Worm (Caenorhabditis elegans) whole organism, young adult: ENCODE measurements around the gene unc-61.

Experiments
- B0019.2 ChIP-seq: fragments of 200-800 bp; sonication (Bioruptor generic); conservative IDR thresholded peaks from 2 replicates; pipeline ENCODE4 v1.3.6; 2022; ENCODE audit warnings: missing genetic modification reagents, missing genetic modification characterization, missing compliant biosample characterization
- F37B4.10 ChIP-seq: fragments of 200-800 bp; sonication (Bioruptor generic); IDR thresholded peaks from 2 replicates; pipeline ENCODE4 v1.3.6; 2022; ENCODE audit warnings: missing genetic modification characterization, missing compliant biosample characterization
- ceh-40 ChIP-seq: fragments of 200-800 bp; sonication (Bioruptor generic); IDR thresholded peaks from 2 replicates; pipeline ENCODE4 v1.3.6; 2022; ENCODE audit warnings: missing genetic modification characterization, missing compliant biosample characterization
- mes-4 ChIP-seq: sonication (generic microtip); optimal IDR thresholded peaks from 2 replicates; lab custom pipeline; 2016; ENCODE audit warnings: missing genotype, missing genetic modification characterization, missing compliant biosample characterization
- snpc-1.3 ChIP-seq: sonication (generic microtip); optimal IDR thresholded peaks from 2 replicates; lab custom pipeline; 2017; ENCODE audit warnings: missing genetic modification characterization, mild to moderate bottlenecking, missing compliant biosample characterization, antibody characterized with exemption, moderate library complexity, missing genotype, missing genetic modification reagents; ENCODE audit not compliant: insufficient read depth
- sptf-2 ChIP-seq: fragments of 200-800 bp; sonication (Bioruptor generic); optimal IDR thresholded peaks from 2 replicates; lab custom pipeline; 2018; ENCODE audit warnings: mild to moderate bottlenecking, missing genetic modification characterization, missing compliant biosample characterization
- unc-130 ChIP-seq: sonication (generic microtip); optimal IDR thresholded peaks from 2 replicates; lab custom pipeline; 2016; ENCODE audit warnings: missing genetic modification reagents, missing genetic modification characterization, missing compliant biosample characterization
- unc-62 ChIP-seq: fragments of 150-350 bp; optimal IDR thresholded peaks from 2 replicates; lab custom pipeline; 2014; ENCODE audit warnings: missing biosample characterization, missing genetic modification reagents, missing genetic modification characterization
- ztf-25 ChIP-seq: fragments of 200-800 bp; sonication (Bioruptor generic); IDR thresholded peaks from 2 replicates; pipeline ENCODE4 v1.3.6; 2022; ENCODE audit warnings: missing genetic modification reagents, missing genetic modification characterization, missing compliant biosample characterization

- TF ChIP-seq ceh-40 (no peak), mes-4 (tag; lab: Kevin White, UChicago) (no peak), ztf-25 (GFP tag; lab: Robert Waterston, UW) (no peak), snpc-1.3 (tag; lab: Kevin White, UChicago) (no peak), sptf-2 (GFP tag; lab: Kevin White, UChicago) (no peak), unc-130 (no peak), F37B4.10 (GFP tag; lab: Robert Waterston, UW) (no peak), B0019.2 (GFP tag; lab: Robert Waterston, UW) (no peak), unc-62 (GFP tag; lab: Kevin White, UChicago) (no peak)
These were observed 46.7 kb downstream of the unc-61 start for ce11 chrV:14687106-14687964.
